Worm (Caenorhabditis elegans): Measurements from ENCODE around the gene smim-14.

DNA sequence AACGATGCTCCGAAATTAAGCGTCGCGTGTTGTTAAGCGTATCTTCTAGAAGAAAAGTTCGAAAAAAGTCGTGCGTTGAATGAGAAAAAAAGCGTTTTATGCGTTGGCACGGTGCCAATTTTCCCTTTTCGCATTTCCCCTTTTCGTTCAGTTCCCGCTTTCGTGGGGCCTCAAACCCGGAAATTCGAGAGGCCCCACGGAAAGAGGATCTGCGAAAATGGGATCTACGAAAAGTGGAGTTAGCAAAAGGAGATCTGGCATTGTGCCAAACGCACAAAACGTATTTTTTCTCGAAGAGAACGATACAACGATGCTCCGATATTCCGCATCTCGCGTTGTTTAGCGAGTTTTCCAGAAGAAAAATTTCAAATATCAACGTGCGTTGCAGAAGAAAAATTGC lies 30.3 kb upstream of the smim-14 start:
- TF ChIP-seq lin-39 (tag; optimal IDR thresholded peaks at IDR 0.05) (no peak), snpc-4 (tag; optimal IDR thresholded peaks at IDR 0.05) (no peak), elt-3 (tag; optimal IDR thresholded peaks at IDR 0.05) (no peak), unc-62 (GFP tag; optimal IDR thresholded peaks at IDR 0.05) (no peak)

Measured in whole organism, L3 larva.